Fruit fly (Drosophila melanogaster): ENCODE results near the gene Hand.

- no peak for TF ChIP-seq CG8478 (optimal IDR thresholded peaks at IDR 0.05)
- TF ChIP-seq Dll (optimal IDR thresholded peaks at IDR 0.05) = no peak
- no peak for TF ChIP-seq psq (optimal IDR thresholded peaks at IDR 0.05)
- TF ChIP-seq usp (GFP tag; optimal IDR thresholded peaks at IDR 0.05) = no peak
These were observed 31.8 kb downstream of the Hand start, which contains the start of gene Rsf1 for dm6 chr2L:10263343-10263744.

All from whole organism.